Fruit fly (Drosophila melanogaster): ENCODE results near the gene CG32104.

The CG32104 gene

dm6 chr3L:12447501-12447900, 48.4 kb upstream of the CG32104 start (continued):
- TF ChIP-seq ss (GFP tag; optimal IDR thresholded peaks at IDR 0.05) (no peak), CG6854 (GFP tag; optimal IDR thresholded peaks at IDR 0.05) (no peak), CG8119 (GFP tag; IDR thresholded peaks at IDR 0.05) (peak; percentile 40; the same call in 1 of the 3 replicates), Eip93F (GFP tag; optimal IDR thresholded peaks at IDR 0.05) (no peak), CG34406 (GFP tag; optimal IDR thresholded peaks at IDR 0.05) (no peak), CG6808 (GFP tag; optimal IDR thresholded peaks at IDR 0.05) (no peak), CG15336 (GFP tag; IDR thresholded peaks at IDR 0.05) (peak; percentile 51; the same call in 1 of the 2 replicates), fd59A (GFP tag; optimal IDR thresholded peaks at IDR 0.05) (no peak), CG16779 (tag; optimal IDR thresholded peaks at IDR 0.05) (no peak), eg (GFP tag; IDR thresholded peaks at IDR 0.05) (no peak)

dm6 chr3L:12447081-12447480, 48.0 kb upstream of the CG32104 start:
- TF ChIP-seq esn (GFP tag; optimal IDR thresholded peaks at IDR 0.05), result no peak
- no peak for TF ChIP-seq fd59A (GFP tag; optimal IDR thresholded peaks at IDR 0.05)
- TF ChIP-seq svp (GFP tag), result no peak
- no peak for TF ChIP-seq Eip93F (GFP tag; optimal IDR thresholded peaks at IDR 0.05)
- TF ChIP-seq net (GFP tag; optimal IDR thresholded peaks at IDR 0.05), result no peak
- no peak for TF ChIP-seq CG10669 (GFP tag; optimal IDR thresholded peaks at IDR 0.05)
- no peak for TF ChIP-seq CG6792 (GFP tag; optimal IDR thresholded peaks at IDR 0.05)
- no peak for TF ChIP-seq fd85E (GFP tag; optimal IDR thresholded peaks at IDR 0.05)
- TF ChIP-seq fkh (GFP tag; optimal IDR thresholded peaks at IDR 0.05), result no peak
- TF ChIP-seq CG6163 (GFP tag; IDR thresholded peaks at IDR 0.05), result no peak
- no peak for TF ChIP-seq Ets96B (tag; optimal IDR thresholded peaks at IDR 0.05)
- TF ChIP-seq acj6 (GFP tag; optimal IDR thresholded peaks at IDR 0.05), result no peak
- TF ChIP-seq Smox (GFP tag; optimal IDR thresholded peaks at IDR 0.05), result no peak
- TF ChIP-seq CG9139 (GFP tag; optimal IDR thresholded peaks at IDR 0.05), result no peak
- TF ChIP-seq Hr38 (GFP tag; optimal IDR thresholded peaks at IDR 0.05), result no peak
- no peak for TF ChIP-seq CG11762 (GFP tag; optimal IDR thresholded peaks at IDR 0.05; ENCODE audit: insufficient read depth)

dm6 chr3L:12444040-12444439, 44.9 kb upstream of the CG32104 start:
- TF ChIP-seq spab (GFP tag; optimal IDR thresholded peaks at IDR 0.05) (no peak), CG15336 (GFP tag; IDR thresholded peaks at IDR 0.05) (no peak), dac (GFP tag; optimal IDR thresholded peaks at IDR 0.05) (no peak), CG3032 (tag; optimal IDR thresholded peaks at IDR 0.05) (peak; percentile 11), svp (GFP tag) (peak; percentile 28), Sox15 (GFP tag; optimal IDR thresholded peaks at IDR 0.05) (no peak), Eip78C (GFP tag) (peak; percentile 68), Eip93F (GFP tag; optimal IDR thresholded peaks at IDR 0.05) (no peak), Met (GFP tag; optimal IDR thresholded peaks at IDR 0.05) (peak; percentile 12), pdm3 (GFP tag; optimal IDR thresholded peaks at IDR 0.05) (no peak), Smox (GFP tag; optimal IDR thresholded peaks at IDR 0.05) (no peak), Hr39 (GFP tag; optimal IDR thresholded peaks at IDR 0.05) (no peak), esn (GFP tag; optimal IDR thresholded peaks at IDR 0.05) (peak; percentile 4), CG11902 (GFP tag; optimal IDR thresholded peaks at IDR 0.05) (no peak), CG3919 (GFP tag; optimal IDR thresholded peaks at IDR 0.05) (peak; percentile 6), CG10669 (GFP tag; optimal IDR thresholded peaks at IDR 0.05) (peak; percentile 13), Hr38 (GFP tag; optimal IDR thresholded peaks at IDR 0.05) (no peak), CG1621 (tag; optimal IDR thresholded peaks at IDR 0.05) (no peak), vri (GFP tag; optimal IDR thresholded peaks at IDR 0.05) (no peak)

dm6 chr3L:12442593-12442992, 43.5 kb upstream of the CG32104 start:
- TF ChIP-seq spab (GFP tag; optimal IDR thresholded peaks at IDR 0.05) (peak; percentile 35), Sox14 (GFP tag; optimal IDR thresholded peaks at IDR 0.05) (peak; percentile 72), OdsH (GFP tag; optimal IDR thresholded peaks at IDR 0.05) (peak; percentile 70), fd85E (GFP tag; optimal IDR thresholded peaks at IDR 0.05) (no peak), topi (GFP tag; optimal IDR thresholded peaks at IDR 0.05) (peak; percentile 64), CG31627 (GFP tag; optimal IDR thresholded peaks at IDR 0.05) (peak; percentile 60), CG32006 (GFP tag; optimal IDR thresholded peaks at IDR 0.05) (peak; percentile 75), Sox15 (GFP tag; optimal IDR thresholded peaks at IDR 0.05) (peak; percentile 51), salr (GFP tag; optimal IDR thresholded peaks at IDR 0.05) (peak; percentile 55 to 59), cyc (GFP tag; optimal IDR thresholded peaks at IDR 0.05) (peak; percentile 62), ss (GFP tag; optimal IDR thresholded peaks at IDR 0.05) (peak; percentile 65 to 71), dsx (GFP tag; optimal IDR thresholded peaks at IDR 0.05; ENCODE audit: poor library complexity, severe bottlenecking) (peak; percentile 87), CG4318 (GFP tag; optimal IDR thresholded peaks at IDR 0.05) (peak; percentile 62), CG11294 (GFP tag; IDR thresholded peaks at IDR 0.05) (no peak), Gug (GFP tag; IDR thresholded peaks at IDR 0.05) (no peak), esn (GFP tag; optimal IDR thresholded peaks at IDR 0.05) (peak; percentile 68), CG8319 (GFP tag; optimal IDR thresholded peaks at IDR 0.05) (peak; percentile 15)

Data from whole organism, prepupa.